Worm (Caenorhabditis elegans) whole organism, mixed stage, embryonic: Measurements from ENCODE around the gene cogc-2.

Source experiments
- M03D4.4 ChIP-seq: sonication (generic microtip); optimal IDR thresholded peaks from 2 replicates; lab custom pipeline; 2017; ENCODE audit warnings: mild to moderate bottlenecking, missing genetic modification characterization, missing compliant biosample characterization
- blmp-1 ChIP-seq: fragments of 150-350 bp; optimal IDR thresholded peaks from 2 replicates; lab custom pipeline; 2014; ENCODE audit warnings: missing biosample characterization, missing genetic modification characterization
- ceh-43 ChIP-seq: fragments of 200-800 bp; sonication (Bioruptor generic); optimal IDR thresholded peaks from 2 replicates; lab custom pipeline; 2018; ENCODE audit warnings: mild to moderate bottlenecking, missing genetic modification characterization, moderate library complexity, missing compliant biosample characterization
- ces-1 ChIP-seq: fragments of 150-350 bp; optimal IDR thresholded peaks from 2 replicates; lab custom pipeline; 2014; ENCODE audit warnings: missing biosample characterization, missing genetic modification reagents, missing genetic modification characterization
- lsy-2 ChIP-seq: fragments of 150-350 bp; optimal IDR thresholded peaks from 2 replicates; lab custom pipeline; 2014; ENCODE audit warnings: missing biosample characterization, missing genetic modification characterization
- mep-1 ChIP-seq: fragments of 150-350 bp; optimal IDR thresholded peaks from 2 replicates; lab custom pipeline; 2017; ENCODE audit warnings: missing biosample characterization, missing genetic modification reagents, missing genetic modification characterization, inconsistent platforms
- nhr-237 ChIP-seq: fragments of 150-350 bp; optimal IDR thresholded peaks from 2 replicates; lab custom pipeline; 2014; ENCODE audit warnings: missing biosample characterization, missing genetic modification characterization
- nhr-28 ChIP-seq: fragments of 150-350 bp; optimal IDR thresholded peaks from 2 replicates; lab custom pipeline; 2014; ENCODE audit warnings: missing biosample characterization, missing genetic modification characterization
- pha-4 ChIP-seq: fragments of 150-350 bp; optimal IDR thresholded peaks from 2 replicates; lab custom pipeline; 2018; ENCODE audit warnings: missing biosample characterization, missing genetic modification reagents, missing genetic modification characterization
- unc-39 ChIP-seq: fragments of 150-350 bp; optimal IDR thresholded peaks from 2 replicates; lab custom pipeline; 2014; ENCODE audit warnings: missing biosample characterization, missing genetic modification characterization
- unc-62 ChIP-seq: fragments of 150-350 bp; optimal IDR thresholded peaks from 2 replicates; lab custom pipeline; 2014; ENCODE audit warnings: missing biosample characterization, missing genetic modification reagents, missing genetic modification characterization
- zip-8 ChIP-seq: fragments of 150-350 bp; optimal IDR thresholded peaks from 2 replicates; lab custom pipeline; 2014; ENCODE audit warnings: missing biosample characterization, missing genetic modification characterization

- no peak for TF ChIP-seq pha-4 (tag; lab: Kevin White, UChicago)
- TF ChIP-seq mep-1 (tag; lab: Kevin White, UChicago) = no peak
- TF ChIP-seq ceh-43 = no peak
- no peak for TF ChIP-seq blmp-1 (tag; lab: Kevin White, UChicago)
- TF ChIP-seq nhr-28 (tag; lab: Kevin White, UChicago) = no peak
- TF ChIP-seq M03D4.4 (tag; lab: Kevin White, UChicago) = no peak
- no peak for TF ChIP-seq nhr-237 (tag; lab: Kevin White, UChicago)
- TF ChIP-seq ces-1 = no peak
- TF ChIP-seq lsy-2 (tag; lab: Kevin White, UChicago) = no peak
- TF ChIP-seq unc-62 (GFP tag; lab: Kevin White, UChicago) = no peak
- TF ChIP-seq unc-39 (tag; lab: Kevin White, UChicago) = no peak
- TF ChIP-seq zip-8 (tag; lab: Kevin White, UChicago) = no peak
Observed at ce11 chrIV:7025835-7026234, 13.5 kb downstream of the cogc-2 start.
